Fruit fly (Drosophila melanogaster): Measurements from ENCODE around the gene CG12111.

CG12111 gene

DNA sequence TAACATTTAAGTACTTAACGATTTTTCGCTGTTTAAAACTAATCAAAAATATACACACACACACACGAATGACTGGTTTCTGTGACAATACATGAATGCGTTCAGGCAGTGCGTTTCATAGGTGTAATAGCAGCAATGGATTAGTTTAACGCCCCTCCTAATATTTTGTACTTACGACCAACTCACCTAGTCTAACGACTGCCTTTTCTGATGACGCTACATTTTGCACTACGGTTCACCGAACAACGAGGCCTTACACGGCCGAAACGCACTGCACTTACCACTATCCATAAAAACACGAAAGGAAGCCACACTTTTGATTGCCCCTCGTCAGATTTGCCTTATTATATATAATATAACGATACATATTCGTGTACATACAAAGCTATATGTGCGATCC lies 30.4 kb upstream of the CG12111 start (continued):
- no peak for TF ChIP-seq Scr (GFP tag; IDR thresholded peaks at IDR 0.05; ENCODE audit: partially characterized antibody)
- TF ChIP-seq Drgx (GFP tag; IDR thresholded peaks at IDR 0.05), result peak; percentile 68
- no peak for TF ChIP-seq TFAM (GFP tag; optimal IDR thresholded peaks at IDR 0.05)
- TF ChIP-seq onecut (GFP tag; IDR thresholded peaks at IDR 0.05), result no peak; the same call in 1 of the 2 replicates
- no peak for TF ChIP-seq Hr78 (GFP tag; optimal IDR thresholded peaks at IDR 0.05)
- TF ChIP-seq CG8944 (GFP tag; optimal IDR thresholded peaks at IDR 0.05), result peak; percentile 11
- no peak for TF ChIP-seq tll (GFP tag; optimal IDR thresholded peaks at IDR 0.05)
- TF ChIP-seq Hr51 (GFP tag; optimal IDR thresholded peaks at IDR 0.05), result no peak
- TF ChIP-seq CG7745 (tag; optimal IDR thresholded peaks at IDR 0.05), result no peak
- TF ChIP-seq CG17328 (GFP tag; IDR thresholded peaks at IDR 0.05), result peak; percentile 64
- no peak for TF ChIP-seq al (GFP tag; IDR thresholded peaks at IDR 0.05)
- TF ChIP-seq nmo (GFP tag; optimal IDR thresholded peaks at IDR 0.05), result peak; percentile 40
- TF ChIP-seq CG5953 (GFP tag; IDR thresholded peaks at IDR 0.05), result no peak
- no peak for TF ChIP-seq CG2875 (GFP tag; optimal IDR thresholded peaks at IDR 0.05)
- no peak for TF ChIP-seq CG9609 (GFP tag; optimal IDR thresholded peaks at IDR 0.05)
- TF ChIP-seq yki (optimal IDR thresholded peaks at IDR 0.05), result no peak
- TF ChIP-seq CG6813 (GFP tag; optimal IDR thresholded peaks at IDR 0.05), result no peak
- no peak for TF ChIP-seq CG8478 (optimal IDR thresholded peaks at IDR 0.05)
- peak; percentile 39 for TF ChIP-seq Antp (GFP tag; optimal IDR thresholded peaks at IDR 0.05)
- TF ChIP-seq CG8924 (tag; optimal IDR thresholded peaks at IDR 0.05), result peak; percentile 24
- TF ChIP-seq twi (tag; optimal IDR thresholded peaks at IDR 0.05), result no peak
- TF ChIP-seq CG2116 (GFP tag; optimal IDR thresholded peaks at IDR 0.05), result no peak
- TF ChIP-seq Lpt (GFP tag; optimal IDR thresholded peaks at IDR 0.05), result no peak
- peak; percentile 29; the same call in 2 of the 3 replicates for TF ChIP-seq Aef1 (GFP tag; IDR thresholded peaks at IDR 0.05)
- no peak for TF ChIP-seq CG12659 (GFP tag; optimal IDR thresholded peaks at IDR 0.05)
- TF ChIP-seq rib (GFP tag; IDR thresholded peaks at IDR 0.05), result no peak
- no peak for TF ChIP-seq CG18599 (GFP tag; optimal IDR thresholded peaks at IDR 0.05)
- TF ChIP-seq Dfd (GFP tag; optimal IDR thresholded peaks at IDR 0.05), result no peak
- TF ChIP-seq sug (tag; optimal IDR thresholded peaks at IDR 0.05), result no peak
- no peak for TF ChIP-seq Nf-YC (tag; optimal IDR thresholded peaks at IDR 0.05)
- no peak for TF ChIP-seq gro (GFP tag; optimal IDR thresholded peaks at IDR 0.05)
- TF ChIP-seq CG4617 (GFP tag; optimal IDR thresholded peaks at IDR 0.05; ENCODE audit: borderline replicate concordance), result no peak
- TF ChIP-seq maf-S (GFP tag; optimal IDR thresholded peaks at IDR 0.05), result no peak
- TF ChIP-seq Fer3 (tag; optimal IDR thresholded peaks at IDR 0.05), result no peak
- no peak for TF ChIP-seq crol (GFP tag; IDR thresholded peaks at IDR 0.05)
- peak; percentile 23 for TF ChIP-seq Hsf (GFP tag; optimal IDR thresholded peaks at IDR 0.05)
- peak; percentile 10 for TF ChIP-seq mam (GFP tag; optimal IDR thresholded peaks at IDR 0.05)
- TF ChIP-seq CG2889 (GFP tag; IDR thresholded peaks at IDR 0.05), result 0 out of 3 replicates have a peak, but pooled peaks have one; percentile 6
- TF ChIP-seq CG18262 (tag; optimal IDR thresholded peaks at IDR 0.05), result peak; percentile 40
- TF ChIP-seq tna (GFP tag; IDR thresholded peaks at IDR 0.05; ENCODE audit: partially characterized antibody), result no peak
- TF ChIP-seq prd (optimal IDR thresholded peaks at IDR 0.05), result no peak
- peak; percentile 70 for TF ChIP-seq prd (GFP tag; IDR thresholded peaks at IDR 0.05)
- TF ChIP-seq CG10366 (GFP tag; IDR thresholded peaks at IDR 0.05), result peak; percentile 20; the same call in 1 of the 2 replicates
- TF ChIP-seq CG4360 (GFP tag; IDR thresholded peaks at IDR 0.05), result no peak
- no peak for TF ChIP-seq scrt (GFP tag; optimal IDR thresholded peaks at IDR 0.05)
- no peak for TF ChIP-seq nerfin-1 (tag; optimal IDR thresholded peaks at IDR 0.05)
- TF ChIP-seq CG11085 (GFP tag; IDR thresholded peaks at IDR 0.05), result no peak
- TF ChIP-seq CG34224 (GFP tag; IDR thresholded peaks at IDR 0.05; ENCODE audit: partially characterized antibody), result no peak
- peak in 1 of 3 experiments; percentile 23 for TF ChIP-seq lola (GFP tag; optimal IDR thresholded peaks at IDR 0.05)
- no peak for TF ChIP-seq CG12071 (GFP tag; optimal IDR thresholded peaks at IDR 0.05)
- peak; percentile 37 for TF ChIP-seq Rfx (GFP tag; IDR thresholded peaks at IDR 0.05)

Data from whole organism, embryonic.